Fruit fly (Drosophila melanogaster): ENCODE measurements around the gene Ncc69.

The Ncc69 gene

DNA sequence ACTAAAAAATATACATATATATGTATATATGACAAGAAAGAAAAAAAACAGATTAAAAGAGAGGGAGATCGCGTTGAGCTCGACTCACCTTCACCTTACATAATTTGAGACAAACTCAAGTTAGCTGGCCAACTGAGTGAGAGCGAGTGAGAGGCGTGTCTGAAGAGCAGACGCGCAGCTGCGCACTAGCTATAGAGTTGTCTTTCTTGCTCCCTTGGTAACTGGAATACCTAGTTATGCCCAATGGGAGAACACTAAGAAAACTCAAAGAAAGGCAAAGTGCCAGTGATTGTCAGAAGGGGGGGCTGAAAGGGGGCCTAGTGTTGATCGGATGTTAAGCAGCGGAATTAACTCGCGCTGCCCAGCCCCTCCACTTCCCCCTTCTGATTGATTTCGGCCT lies 43.2 kb upstream of the Ncc69 start (continued):
- no peak for TF ChIP-seq Asciz (GFP tag; optimal IDR thresholded peaks at IDR 0.05)
- TF ChIP-seq CG6254 (GFP tag; optimal IDR thresholded peaks at IDR 0.05): no peak
- no peak for TF ChIP-seq esg (GFP tag; conservative IDR thresholded peaks at IDR 0.05)
- TF ChIP-seq da (GFP tag; optimal IDR thresholded peaks at IDR 0.05): no peak
- no peak for TF ChIP-seq CG7963 (GFP tag; IDR thresholded peaks at IDR 0.05; ENCODE audit: partially characterized antibody)
- TF ChIP-seq CG15601 (tag; optimal IDR thresholded peaks at IDR 0.05): no peak
- TF ChIP-seq onecut (GFP tag; IDR thresholded peaks at IDR 0.05): no peak
- TF ChIP-seq gfzf (GFP tag; optimal IDR thresholded peaks at IDR 0.05): no peak
- peak; percentile 23; the same call in 1 of the 3 replicates for TF ChIP-seq CG34224 (GFP tag; IDR thresholded peaks at IDR 0.05; ENCODE audit: partially characterized antibody)
- no peak for TF ChIP-seq disco-r (GFP tag; optimal IDR thresholded peaks at IDR 0.05)
- TF ChIP-seq peb (GFP tag; IDR thresholded peaks at IDR 0.05): no peak
- no peak for TF ChIP-seq ken (GFP tag; IDR thresholded peaks at IDR 0.05)
- TF ChIP-seq CG7556 (GFP tag; optimal IDR thresholded peaks at IDR 0.05): no peak
- no peak for TF ChIP-seq CG1529 (GFP tag; optimal IDR thresholded peaks at IDR 0.05)
- no peak for TF ChIP-seq CG2116 (GFP tag; optimal IDR thresholded peaks at IDR 0.05)
- no peak for TF ChIP-seq D (optimal IDR thresholded peaks at IDR 0.05)
- no peak for TF ChIP-seq D (GFP tag; optimal IDR thresholded peaks at IDR 0.05)
- TF ChIP-seq crc (GFP tag; optimal IDR thresholded peaks at IDR 0.05): no peak
- TF ChIP-seq CG10431 (GFP tag; optimal IDR thresholded peaks at IDR 0.05): no peak
- peak; percentile 80 for TF ChIP-seq bbx (GFP tag; IDR thresholded peaks at IDR 0.05; ENCODE audit: partially characterized antibody)
- TF ChIP-seq mam (GFP tag; optimal IDR thresholded peaks at IDR 0.05): no peak
- no peak for TF ChIP-seq CG16863 (GFP tag; optimal IDR thresholded peaks at IDR 0.05)
- no peak for TF ChIP-seq eyg (GFP tag; optimal IDR thresholded peaks at IDR 0.05)
- no peak for TF ChIP-seq CG17612 (GFP tag; IDR thresholded peaks at IDR 0.05)
- TF ChIP-seq Hr39 (optimal IDR thresholded peaks at IDR 0.05): no peak
- no peak for TF ChIP-seq CG11093 (GFP tag; IDR thresholded peaks at IDR 0.05)
- no peak for TF ChIP-seq pros (GFP tag; optimal IDR thresholded peaks at IDR 0.05)
- TF ChIP-seq HLH54F (GFP tag; optimal IDR thresholded peaks at IDR 0.05): no peak
- TF ChIP-seq CG10654 (GFP tag; optimal IDR thresholded peaks at IDR 0.05): no peak
- no peak for TF ChIP-seq Lpt (GFP tag; optimal IDR thresholded peaks at IDR 0.05)
- TF ChIP-seq dan (GFP tag; IDR thresholded peaks at IDR 0.05): no peak
- no peak for TF ChIP-seq CG10979 (tag; optimal IDR thresholded peaks at IDR 0.05)
- TF ChIP-seq Xrp1 (GFP tag; IDR thresholded peaks at IDR 0.05): no peak
- peak; percentile 68; the same call in 1 of the 2 replicates for TF ChIP-seq amos (GFP tag; IDR thresholded peaks at IDR 0.05; ENCODE audit: partially characterized antibody)
- TF ChIP-seq jigr1 (GFP tag; IDR thresholded peaks at IDR 0.05): no peak
- TF ChIP-seq knrl (GFP tag; IDR thresholded peaks at IDR 0.05; ENCODE audit: partially characterized antibody): peak; percentile 39; the same call in 1 of the 3 replicates
- TF ChIP-seq Xbp1 (GFP tag; optimal IDR thresholded peaks at IDR 0.05): no peak
- no peak for TF ChIP-seq gt (GFP tag; IDR thresholded peaks at IDR 0.05)
- TF ChIP-seq fru (optimal IDR thresholded peaks at IDR 0.05): no peak
- no peak for TF ChIP-seq Camta (GFP tag; optimal IDR thresholded peaks at IDR 0.05)
- TF ChIP-seq chinmo (GFP tag; IDR thresholded peaks at IDR 0.05; ENCODE audit: partially characterized antibody): peak; percentile 95
- peak; percentile 38; the same call in 1 of the 2 replicates for TF ChIP-seq sna (GFP tag; IDR thresholded peaks at IDR 0.05; ENCODE audit: partially characterized antibody)
- TF ChIP-seq CG7987 (GFP tag; optimal IDR thresholded peaks at IDR 0.05): no peak
- no peak for TF ChIP-seq CG5953 (GFP tag; IDR thresholded peaks at IDR 0.05)
- no peak for TF ChIP-seq H2.0 (GFP tag; IDR thresholded peaks at IDR 0.05)
- TF ChIP-seq CG12299 (tag; optimal IDR thresholded peaks at IDR 0.05): no peak
- TF ChIP-seq lola (GFP tag; optimal IDR thresholded peaks at IDR 0.05): no peak
- no peak for TF ChIP-seq kni (GFP tag; optimal IDR thresholded peaks at IDR 0.05)
- no peak for TF ChIP-seq Mes4 (GFP tag; optimal IDR thresholded peaks at IDR 0.05)
- TF ChIP-seq sima (GFP tag; optimal IDR thresholded peaks at IDR 0.05): no peak
- no peak for TF ChIP-seq CG11085 (GFP tag; IDR thresholded peaks at IDR 0.05)
- TF ChIP-seq zf30C (GFP tag; optimal IDR thresholded peaks at IDR 0.05): no peak
- TF ChIP-seq CG4730 (GFP tag; IDR thresholded peaks at IDR 0.05): no peak

All from whole organism, embryonic.